Worm (Caenorhabditis elegans) whole organism, midembryonic: Measurements from ENCODE around the gene tag-250.

Experiments
- T22C8.4 ChIP-seq: fragments of 200-800 bp; sonication (Bioruptor generic); IDR thresholded peaks from 2 replicates; pipeline ENCODE4 v1.3.6; 2022; ENCODE audit warnings: missing genetic modification characterization, missing compliant biosample characterization
- cog-1 ChIP-seq: sonication (generic microtip); optimal IDR thresholded peaks from 2 replicates; lab custom pipeline; 2016; ENCODE audit warnings: missing genetic modification characterization, missing compliant biosample characterization
- flt-1 ChIP-seq: fragments of 200-800 bp; sonication (Bioruptor generic); IDR thresholded peaks from 2 replicates; pipeline ENCODE4 v1.3.6; 2022; ENCODE audit warnings: missing genetic modification characterization, missing compliant biosample characterization
- klf-2 ChIP-seq: fragments of 200-800 bp; sonication (Bioruptor generic); conservative IDR thresholded peaks from 2 replicates; pipeline ENCODE4 v1.3.6; 2022; ENCODE audit warnings: missing genetic modification reagents, missing genetic modification characterization, missing compliant biosample characterization
- med-1 ChIP-seq: sonication (generic microtip); optimal IDR thresholded peaks from 2 replicates; lab custom pipeline; 2017; ENCODE audit warnings: missing genetic modification characterization, mild to moderate bottlenecking, missing compliant biosample characterization, antibody characterized with exemption, missing genetic modification reagents; ENCODE audit not compliant: insufficient read depth
- ref-1 ChIP-seq: fragments of 200-800 bp; sonication (Bioruptor generic); conservative IDR thresholded peaks from 2 replicates; pipeline ENCODE4 v1.3.6; 2022; ENCODE audit warnings: missing genetic modification reagents, missing genetic modification characterization, missing compliant biosample characterization
- tab-1 ChIP-seq: fragments of 200-800 bp; sonication (Bioruptor generic); IDR thresholded peaks from 2 replicates; pipeline ENCODE4 v1.3.6; 2022; ENCODE audit warnings: missing genetic modification characterization, missing compliant biosample characterization
- ztf-23 ChIP-seq: fragments of 200-800 bp; sonication (Bioruptor generic); IDR thresholded peaks from 2 replicates; pipeline ENCODE4 v1.3.6; 2022; ENCODE audit warnings: missing genetic modification reagents, missing genetic modification characterization, missing compliant biosample characterization
- ztf-29 ChIP-seq: fragments of 200-800 bp; sonication (Bioruptor generic); IDR thresholded peaks from 2 replicates; pipeline ENCODE4 v1.3.6; 2022; ENCODE audit warnings: missing genetic modification reagents, missing genetic modification characterization, missing compliant biosample characterization

tag-250 gene

DNA sequence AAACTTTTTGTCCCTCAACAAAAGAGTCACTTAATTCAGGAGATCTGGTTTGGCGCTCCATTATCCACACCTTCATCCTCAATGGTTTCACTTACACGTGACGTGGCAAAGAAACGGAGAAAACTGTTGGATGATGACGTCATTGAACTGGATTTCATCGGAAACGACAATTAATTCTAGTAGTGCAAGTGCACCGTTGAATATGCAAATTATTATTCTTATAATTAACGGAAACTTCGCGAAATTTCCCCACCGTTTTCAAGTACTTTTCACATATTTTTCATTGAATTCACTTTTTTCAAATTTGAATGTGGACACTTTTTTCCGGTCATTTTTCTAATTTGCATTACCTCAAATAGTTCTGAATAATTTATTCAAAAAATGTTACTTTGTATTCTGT is 15.5 kb downstream of the tag-250 start, which contains the start of gene ZK688.1:
Gene ZK688.1, plus strand, starts transcription at position 301 of the 400 bp plus-strand sequence.
- TF ChIP-seq cog-1 (tag; lab: Kevin White, UChicago) (no peak), tab-1 (GFP tag; lab: Robert Waterston, UW) (no peak), flt-1 (no peak), ztf-23 (GFP tag; lab: Robert Waterston, UW) (no peak), ztf-29 (GFP tag; lab: Robert Waterston, UW) (no peak), ref-1 (GFP tag; lab: Robert Waterston, UW) (no peak), T22C8.4 (GFP tag; lab: Robert Waterston, UW) (no peak), med-1 (GFP tag; lab: Kevin White, UChicago) (no peak), klf-2 (GFP tag; lab: Robert Waterston, UW) (no peak)

DNA sequence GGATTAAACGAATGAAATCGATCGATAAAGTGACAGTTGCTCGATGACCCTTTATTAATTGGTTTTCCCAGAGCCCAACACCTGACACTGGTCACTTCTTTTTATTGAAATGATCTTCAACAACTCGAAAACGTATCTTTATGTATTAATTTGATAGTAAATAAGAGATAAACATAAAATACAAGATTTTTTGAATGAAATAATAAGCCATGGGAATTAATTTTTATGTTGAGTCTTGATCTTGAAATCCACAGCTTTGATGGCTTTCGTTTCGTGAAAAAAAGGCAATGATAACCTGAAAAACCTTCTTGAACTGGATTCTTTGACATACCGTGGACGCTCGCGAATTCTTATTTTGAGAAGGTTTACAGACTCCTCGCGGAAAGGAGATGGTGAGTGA is 17.2 kb downstream of the tag-250 start, which contains the start of gene pcp-5:
Gene pcp-5, minus strand, starts transcription at position 101 of the 400 bp plus-strand sequence.
- TF ChIP-seq klf-2 (GFP tag; lab: Robert Waterston, UW) (no peak), T22C8.4 (GFP tag; lab: Robert Waterston, UW) (no peak), med-1 (GFP tag; lab: Kevin White, UChicago) (no peak), ref-1 (GFP tag; lab: Robert Waterston, UW) (no peak), tab-1 (GFP tag; lab: Robert Waterston, UW) (no peak), ztf-29 (GFP tag; lab: Robert Waterston, UW) (no peak), ztf-23 (GFP tag; lab: Robert Waterston, UW) (no peak), flt-1 (no peak), cog-1 (tag; lab: Kevin White, UChicago) (no peak)

DNA sequence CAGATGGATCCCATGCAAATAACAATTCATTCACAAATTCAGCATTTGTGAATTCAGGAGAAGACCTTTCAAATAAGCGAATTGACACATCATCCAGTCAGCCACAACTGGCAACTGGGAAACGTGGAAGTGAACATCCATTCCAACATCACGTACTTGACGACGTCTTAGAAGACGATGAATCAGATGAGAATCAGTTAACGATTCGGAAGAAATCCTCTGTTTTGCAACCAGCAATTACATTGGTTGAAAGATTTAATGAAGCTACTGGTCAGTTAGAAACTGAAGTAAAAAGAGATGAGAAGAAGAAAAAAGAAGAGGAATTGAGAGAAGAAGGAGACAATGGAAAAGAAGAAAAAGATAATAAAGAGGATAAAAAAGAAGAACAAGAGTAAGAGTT is 21.3 kb downstream of the tag-250 start:
- TF ChIP-seq ztf-23 (GFP tag; lab: Robert Waterston, UW) (no peak), ref-1 (GFP tag; lab: Robert Waterston, UW) (no peak), tab-1 (GFP tag; lab: Robert Waterston, UW) (no peak), cog-1 (tag; lab: Kevin White, UChicago) (no peak), klf-2 (GFP tag; lab: Robert Waterston, UW) (no peak), med-1 (GFP tag; lab: Kevin White, UChicago) (no peak), ztf-29 (GFP tag; lab: Robert Waterston, UW) (no peak), T22C8.4 (GFP tag; lab: Robert Waterston, UW) (no peak), flt-1 (no peak)

DNA sequence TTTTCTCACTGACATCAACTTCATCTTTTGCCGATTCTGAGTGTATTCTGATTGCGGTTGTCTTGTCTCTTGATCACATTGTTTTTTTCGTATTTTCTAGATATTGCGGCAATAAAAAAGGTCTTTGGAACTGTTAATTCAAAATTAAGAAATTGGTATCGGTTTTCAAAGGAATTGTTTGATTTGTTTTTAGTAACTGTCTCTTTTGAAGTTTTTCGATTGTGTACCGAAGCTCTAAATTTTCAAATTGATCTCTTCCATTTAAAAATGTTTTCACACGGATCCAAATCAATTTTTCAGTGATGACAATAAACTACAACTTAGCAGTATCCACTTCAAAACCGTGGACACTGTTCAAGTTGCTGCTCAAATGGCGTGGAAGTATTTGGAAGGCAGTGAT is 24.0 kb downstream of the tag-250 start, which contains the start of gene best-24:
Gene best-24, plus strand, starts transcription at position 301 of the 400 bp plus-strand sequence.
- TF ChIP-seq med-1 (GFP tag; lab: Kevin White, UChicago) (no peak), klf-2 (GFP tag; lab: Robert Waterston, UW) (no peak), ztf-23 (GFP tag; lab: Robert Waterston, UW) (no peak), flt-1 (no peak)

DNA sequence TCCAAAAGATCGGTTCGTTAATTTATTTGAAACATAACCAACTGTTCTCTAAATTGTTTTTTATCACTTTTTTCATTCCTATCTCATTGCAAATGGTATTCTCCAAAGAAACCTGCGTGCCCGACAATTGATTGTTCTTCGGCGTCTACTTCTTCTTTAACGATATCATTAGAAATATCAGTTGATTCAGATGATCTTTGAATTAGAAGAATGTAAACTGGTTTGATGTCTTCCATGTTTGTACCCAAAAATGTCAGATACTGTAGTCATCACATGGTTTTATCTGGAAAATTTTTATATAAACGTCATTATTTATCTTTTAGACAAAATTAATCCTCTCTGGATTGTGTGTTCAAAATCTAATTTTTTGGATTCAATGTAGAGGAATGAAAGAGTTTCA is 27.0 kb downstream of the tag-250 start:
- TF ChIP-seq cog-1 (tag; lab: Kevin White, UChicago) (no peak), klf-2 (GFP tag; lab: Robert Waterston, UW) (no peak), ztf-23 (GFP tag; lab: Robert Waterston, UW) (no peak), ref-1 (GFP tag; lab: Robert Waterston, UW) (no peak), flt-1 (no peak), med-1 (GFP tag; lab: Kevin White, UChicago) (no peak), ztf-29 (GFP tag; lab: Robert Waterston, UW) (no peak), T22C8.4 (GFP tag; lab: Robert Waterston, UW) (no peak)

DNA sequence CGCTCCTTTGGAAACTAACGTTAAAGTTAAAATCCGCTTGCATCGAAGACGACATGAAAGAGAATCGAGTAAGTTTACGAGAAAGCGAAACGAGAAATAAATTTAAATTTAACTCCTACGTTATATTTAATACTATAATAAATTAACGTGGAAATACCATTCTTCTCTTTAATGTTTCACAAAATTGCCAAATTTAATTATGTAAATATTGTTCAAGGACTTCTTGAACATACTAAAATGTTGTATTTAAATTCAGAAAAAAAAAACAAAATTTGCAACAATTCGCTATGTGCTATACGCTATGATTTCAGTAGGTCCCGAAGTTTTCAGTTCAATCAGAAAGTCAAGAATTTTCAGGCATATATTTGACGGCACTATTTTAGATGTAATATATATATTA is 27.8 kb downstream of the tag-250 start, which contains the start of gene ZK688.10:
Gene ZK688.10, minus strand, starts transcription at position 101 of the 400 bp plus-strand sequence.
- no peak for TF ChIP-seq ref-1 (GFP tag; lab: Robert Waterston, UW)
- TF ChIP-seq klf-2 (GFP tag; lab: Robert Waterston, UW): no peak
- no peak for TF ChIP-seq cog-1 (tag; lab: Kevin White, UChicago)
- no peak for TF ChIP-seq med-1 (GFP tag; lab: Kevin White, UChicago)
- no peak for TF ChIP-seq T22C8.4 (GFP tag; lab: Robert Waterston, UW)
- TF ChIP-seq ztf-23 (GFP tag; lab: Robert Waterston, UW): no peak
- no peak for TF ChIP-seq flt-1
- TF ChIP-seq ztf-29 (GFP tag; lab: Robert Waterston, UW): no peak
- TF ChIP-seq tab-1 (GFP tag; lab: Robert Waterston, UW): no peak

DNA sequence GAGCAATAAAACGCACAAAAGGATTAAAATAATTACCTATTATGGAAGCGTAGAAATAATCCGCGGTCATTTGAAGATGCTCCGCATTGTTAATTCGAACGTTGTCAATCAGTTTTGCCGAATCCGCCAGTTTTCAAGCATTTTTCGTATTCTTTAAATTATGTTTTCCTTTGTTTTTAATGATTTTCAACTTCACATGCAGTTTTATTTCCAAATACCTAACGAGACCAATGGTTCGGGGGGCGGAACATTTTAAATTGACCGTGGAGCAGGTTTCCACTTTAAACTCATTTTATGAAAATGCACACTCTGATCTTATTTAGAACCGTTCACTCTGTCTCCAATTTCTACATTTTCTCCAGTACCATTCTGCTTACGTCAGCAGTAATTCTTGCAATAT is 30.0 kb downstream of the tag-250 start, which contains the start of gene ZK688.4:
Gene ZK688.4, plus strand, starts transcription at position 301 of the 400 bp plus-strand sequence.
- TF ChIP-seq med-1 (GFP tag; lab: Kevin White, UChicago) (no peak), ztf-23 (GFP tag; lab: Robert Waterston, UW) (no peak), tab-1 (GFP tag; lab: Robert Waterston, UW) (no peak), T22C8.4 (GFP tag; lab: Robert Waterston, UW) (no peak), flt-1 (no peak), cog-1 (tag; lab: Kevin White, UChicago) (no peak), ref-1 (GFP tag; lab: Robert Waterston, UW) (no peak), klf-2 (GFP tag; lab: Robert Waterston, UW) (no peak), ztf-29 (GFP tag; lab: Robert Waterston, UW) (no peak)

DNA sequence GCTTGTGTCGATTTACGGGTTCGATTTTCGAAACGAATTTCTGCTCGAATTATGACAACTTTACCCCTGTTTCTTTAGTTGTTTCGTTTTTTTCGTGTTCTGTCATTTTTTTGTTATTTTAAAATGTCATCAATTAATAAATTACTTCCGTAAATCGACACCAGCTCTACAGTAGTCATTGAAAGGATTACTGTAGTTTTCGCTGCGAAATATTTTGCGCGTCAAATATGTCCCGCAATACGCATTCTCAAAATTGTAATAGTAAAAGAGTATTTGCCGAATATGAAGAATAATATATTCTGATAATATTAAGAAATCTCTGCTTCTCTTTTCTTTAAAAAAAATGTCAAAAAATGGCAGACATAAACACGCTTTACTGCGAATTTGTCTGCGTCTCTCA is 31.5 kb downstream of the tag-250 start:
- TF ChIP-seq flt-1 (no peak), ref-1 (GFP tag; lab: Robert Waterston, UW) (no peak), ztf-29 (GFP tag; lab: Robert Waterston, UW) (no peak), klf-2 (GFP tag; lab: Robert Waterston, UW) (no peak), ztf-23 (GFP tag; lab: Robert Waterston, UW) (no peak), T22C8.4 (GFP tag; lab: Robert Waterston, UW) (no peak), cog-1 (tag; lab: Kevin White, UChicago) (no peak), tab-1 (GFP tag; lab: Robert Waterston, UW) (no peak), med-1 (GFP tag; lab: Kevin White, UChicago) (no peak)

DNA sequence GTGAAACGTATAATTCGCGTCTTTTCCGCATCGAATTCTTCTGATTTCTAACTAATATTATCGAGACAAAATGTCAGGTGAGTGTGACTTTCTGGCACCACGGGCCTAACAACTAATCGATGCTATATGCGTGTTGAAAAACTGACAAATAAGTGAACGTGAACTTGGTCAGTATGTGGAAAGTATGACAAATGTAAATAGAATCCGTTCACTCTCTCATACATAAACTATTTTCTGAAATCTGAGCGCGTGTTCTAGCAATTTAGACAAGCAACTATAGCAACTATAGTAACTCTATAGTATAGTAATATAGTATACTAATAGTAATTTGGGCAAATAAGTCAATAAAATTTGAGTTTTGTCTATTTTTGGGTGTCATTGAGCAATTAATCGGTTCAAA is 32.4 kb downstream of the tag-250 start:
- TF ChIP-seq tab-1 (GFP tag; lab: Robert Waterston, UW) (no peak), cog-1 (tag; lab: Kevin White, UChicago) (no peak), T22C8.4 (GFP tag; lab: Robert Waterston, UW) (no peak), ztf-23 (GFP tag; lab: Robert Waterston, UW) (no peak), ref-1 (GFP tag; lab: Robert Waterston, UW) (no peak), ztf-29 (GFP tag; lab: Robert Waterston, UW) (no peak), flt-1 (no peak), med-1 (GFP tag; lab: Kevin White, UChicago) (no peak)
